Worm (Caenorhabditis elegans) whole organism, L4/young adult: ENCODE results near the gene C08E8.3.

Experiments used
- W03F9.2 ChIP-seq: fragments of 150-350 bp; optimal IDR thresholded peaks from 2 replicates; lab custom pipeline; 2014; ENCODE audit warnings: missing biosample characterization, missing genetic modification characterization
- dao-5 ChIP-seq: sonication (generic microtip); optimal IDR thresholded peaks from 2 replicates; lab custom pipeline; 2016; ENCODE audit warnings: missing genotype, missing genetic modification characterization, moderate library complexity, missing compliant biosample characterization
- him-1 ChIP-seq: sonication (generic microtip); optimal IDR thresholded peaks from 2 replicates; lab custom pipeline; 2016; ENCODE audit warnings: missing genotype, missing genetic modification reagents, missing genetic modification characterization, missing compliant biosample characterization

Gene C08E8.3

DNA sequence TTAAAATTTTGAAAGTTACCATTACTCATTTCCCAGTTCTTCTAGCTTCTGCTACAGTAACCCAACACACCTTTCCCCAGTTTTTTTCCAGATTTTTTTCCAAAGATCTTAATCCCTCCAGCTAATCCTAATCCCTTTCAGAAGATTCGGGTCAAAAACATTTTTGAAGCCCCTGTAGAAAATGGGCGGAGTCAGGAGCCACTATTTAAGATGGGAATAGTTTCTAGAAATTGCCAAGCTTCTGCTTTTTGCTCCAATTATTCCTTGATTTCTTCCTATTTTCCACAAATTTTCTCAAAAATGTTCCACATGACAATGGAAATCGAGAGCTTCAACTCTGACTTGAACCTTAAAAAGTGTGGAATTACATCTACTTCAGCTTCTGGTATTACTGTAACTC, 14.6 kb downstream of the C08E8.3 start, which contains the start of gene C08E8.9:
Gene C08E8.9 (plus strand): TSS at position 301 of the 400 bp plus-strand sequence.
- TF ChIP-seq dao-5 = no peak
- no peak for TF ChIP-seq him-1 (tag; lab: Kevin White, UChicago)
- TF ChIP-seq W03F9.2 (tag; lab: Kevin White, UChicago) = no peak

DNA sequence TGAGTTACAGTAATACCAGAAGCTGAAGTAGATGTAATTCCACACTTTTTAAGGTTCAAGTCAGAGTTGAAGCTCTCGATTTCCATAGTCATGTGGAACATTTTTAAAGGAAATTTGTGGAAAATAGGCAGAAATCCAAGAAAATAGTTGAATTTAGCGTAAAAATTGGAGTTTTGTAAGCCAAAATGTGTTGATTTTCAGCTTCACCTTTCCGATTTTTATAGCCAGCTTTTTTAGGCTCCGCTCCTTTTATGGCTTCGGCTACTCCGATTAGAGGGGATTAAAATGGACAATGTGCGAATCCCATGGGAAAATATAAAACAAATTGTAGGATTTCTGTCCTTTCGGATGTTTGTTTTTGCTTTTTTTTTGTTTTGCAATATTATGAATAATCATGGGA, 18.4 kb downstream of the C08E8.3 start, which contains the start of gene C08E8.6:
Gene C08E8.6 (minus strand): TSS at position 101 of the 400 bp plus-strand sequence.
- no peak for TF ChIP-seq W03F9.2 (tag; lab: Kevin White, UChicago)
- TF ChIP-seq dao-5 = no peak
- TF ChIP-seq him-1 (tag; lab: Kevin White, UChicago) = no peak

DNA sequence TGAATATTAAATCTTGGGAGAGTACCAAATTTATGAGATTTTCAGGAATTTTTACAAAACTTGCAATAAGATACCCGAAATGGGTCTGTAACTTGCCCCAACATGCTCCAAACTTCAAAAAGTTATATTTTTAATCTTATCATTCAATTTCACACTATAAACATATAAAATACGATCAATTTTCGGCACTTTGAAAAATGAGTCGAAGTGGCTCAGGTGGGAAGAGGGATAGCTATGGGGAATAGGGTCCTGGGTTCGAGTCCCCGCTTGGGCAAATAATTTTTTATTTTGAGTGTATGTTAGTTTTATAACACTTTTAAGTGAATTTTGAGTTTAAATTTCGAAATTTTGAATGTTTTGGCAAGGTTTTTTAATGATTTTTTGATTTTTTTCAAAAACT, 21.1 kb downstream of the C08E8.3 start:
- TF ChIP-seq him-1 (tag; lab: Kevin White, UChicago) = no peak
- TF ChIP-seq W03F9.2 (tag; lab: Kevin White, UChicago) = no peak
- no peak for TF ChIP-seq dao-5

DNA sequence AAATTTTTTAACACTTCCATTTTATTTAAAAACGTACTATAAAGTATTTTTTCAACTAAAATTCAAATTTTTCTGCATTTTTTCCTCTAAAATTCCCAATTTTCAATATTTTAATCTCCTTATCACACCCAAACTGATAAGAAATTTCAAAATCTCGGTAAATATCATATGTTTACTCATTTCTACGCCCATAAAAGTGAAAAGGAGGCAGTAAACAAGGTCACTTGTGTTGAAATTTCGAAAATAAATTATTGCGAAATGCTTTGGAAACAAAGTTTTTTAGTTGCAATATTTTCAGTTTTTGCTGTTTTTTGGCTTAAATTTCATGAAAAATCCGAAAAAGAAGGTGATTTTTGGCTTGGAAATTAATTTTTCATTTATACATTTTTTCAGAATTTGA, 21.6 kb downstream of the C08E8.3 start, which contains the start of gene C08E8.4:
Gene C08E8.4 (plus strand): TSS at position 268 of the 400 bp plus-strand sequence.
- TF ChIP-seq W03F9.2 (tag; lab: Kevin White, UChicago) = no peak
- no peak for TF ChIP-seq him-1 (tag; lab: Kevin White, UChicago)
- no peak for TF ChIP-seq dao-5

DNA sequence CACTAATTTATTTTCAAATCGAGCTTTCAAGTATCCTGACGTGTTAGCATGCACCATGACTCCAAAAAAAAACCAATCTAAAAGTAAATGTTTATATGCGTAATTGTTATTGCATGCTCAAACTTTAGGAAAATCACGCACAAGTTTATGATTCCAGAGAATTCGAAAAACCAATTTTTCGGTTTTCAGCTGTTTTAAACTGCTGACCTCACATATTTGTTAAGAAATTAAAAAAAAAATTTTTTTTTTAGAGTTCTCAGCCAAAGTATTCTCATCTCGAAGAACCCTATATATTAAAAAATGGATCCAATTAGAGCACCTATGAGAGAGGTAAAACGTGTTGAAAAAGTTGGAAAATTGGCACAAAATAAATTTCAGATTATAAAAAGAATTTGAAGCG, 24.3 kb downstream of the C08E8.3 start, which contains the start of gene Y51A2B.2:
Gene Y51A2B.2 (plus strand): TSS at position 301 of the 400 bp plus-strand sequence.
- TF ChIP-seq dao-5 = no peak
- no peak for TF ChIP-seq W03F9.2 (tag; lab: Kevin White, UChicago)
- no peak for TF ChIP-seq him-1 (tag; lab: Kevin White, UChicago)

DNA sequence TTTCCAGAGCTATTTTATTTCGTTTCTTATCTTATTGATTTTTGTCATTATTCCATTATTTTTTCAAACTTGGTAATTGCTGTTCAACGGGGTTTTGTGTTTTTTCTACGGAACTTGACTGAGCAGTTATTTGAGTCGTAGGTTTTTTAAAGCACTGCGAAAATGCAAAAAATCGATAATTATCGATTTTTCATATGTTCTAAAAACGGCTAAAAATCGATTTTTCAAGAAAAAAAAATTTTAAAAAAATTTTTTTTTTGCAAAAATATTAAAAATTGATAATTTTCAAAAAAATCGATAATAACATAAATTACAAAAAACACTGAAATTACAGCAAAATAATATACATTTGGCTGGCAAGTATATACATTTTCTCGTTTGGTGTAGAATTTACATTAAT, 25.6 kb downstream of the C08E8.3 start:
- no peak for TF ChIP-seq W03F9.2 (tag; lab: Kevin White, UChicago)
- TF ChIP-seq dao-5 = no peak
- no peak for TF ChIP-seq him-1 (tag; lab: Kevin White, UChicago)

DNA sequence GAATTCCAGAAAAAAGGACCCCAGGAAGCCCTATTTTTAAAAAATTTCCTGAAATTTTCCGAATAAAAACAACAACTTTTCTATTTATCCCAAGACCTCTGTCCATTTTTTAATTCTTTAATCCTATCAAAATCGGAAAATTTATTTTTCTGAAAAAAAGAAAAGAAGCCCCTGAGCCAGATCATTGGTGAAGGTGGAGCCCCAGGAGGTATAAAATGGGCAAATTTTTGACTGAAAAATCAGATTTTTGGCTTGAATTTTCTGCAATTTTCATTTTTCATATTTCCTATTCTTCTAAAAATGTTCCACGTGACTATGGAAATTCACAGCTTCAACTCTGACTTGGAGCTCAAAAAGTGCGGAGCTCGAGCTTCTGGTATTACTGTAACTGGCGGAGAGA, 28.9 kb downstream of the C08E8.3 start, which contains the start of gene Y51A2B.8:
Gene Y51A2B.8 (plus strand): TSS at position 301 of the 400 bp plus-strand sequence.
- TF ChIP-seq him-1 (tag; lab: Kevin White, UChicago) (no peak), W03F9.2 (tag; lab: Kevin White, UChicago) (no peak), dao-5 (no peak)

DNA sequence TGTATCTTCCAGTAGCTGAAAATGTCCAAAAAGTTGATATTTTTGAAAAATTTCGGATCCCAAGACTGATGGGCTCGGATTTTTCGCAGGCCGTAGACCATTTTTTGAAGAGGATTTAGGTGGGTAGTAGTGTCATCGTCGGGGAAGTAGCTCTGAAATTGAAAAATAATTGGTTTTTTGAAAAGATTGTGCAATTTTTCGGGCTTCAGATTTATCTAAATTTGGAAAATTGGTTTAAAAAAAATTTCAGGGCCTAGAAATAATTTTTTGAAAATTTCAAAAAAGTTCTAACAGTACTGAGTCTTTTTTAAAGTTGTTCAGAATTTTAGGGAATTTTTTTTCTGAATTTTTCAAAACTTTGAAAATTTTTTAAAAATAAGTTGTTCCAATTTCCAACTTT, 32.7 kb downstream of the C08E8.3 start, which contains the start of gene nhr-288:
Gene nhr-288 (minus strand): TSS at position 101 of the 400 bp plus-strand sequence.
- TF ChIP-seq W03F9.2 (tag; lab: Kevin White, UChicago) (no peak), dao-5 (no peak), him-1 (tag; lab: Kevin White, UChicago) (no peak)

DNA sequence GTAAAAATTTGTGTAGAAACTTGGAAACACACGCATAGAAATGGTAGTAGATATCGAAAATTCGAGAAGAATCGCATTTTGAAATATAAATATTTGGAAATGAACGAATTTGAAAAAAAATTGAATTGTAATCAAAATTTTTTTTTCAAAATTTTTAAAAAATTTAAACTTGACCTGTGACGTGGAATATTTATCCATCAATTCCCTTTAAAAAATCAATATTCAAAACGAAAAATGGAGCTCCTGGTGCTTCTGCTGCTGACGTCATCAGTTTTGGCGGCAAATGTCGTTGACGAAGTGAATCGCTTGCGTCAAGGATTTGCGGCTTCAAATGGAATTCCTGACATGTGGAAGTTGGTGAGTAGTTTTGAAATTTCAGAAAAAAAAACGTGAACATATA, 39.1 kb downstream of the C08E8.3 start, which contains the start of the genes Y51A2B.4 and Y51A2B.5:
Gene Y51A2B.4 (minus strand): TSS at position 101 of the 400 bp plus-strand sequence.
Gene Y51A2B.5 (plus strand): TSS at position 232 of the 400 bp plus-strand sequence.
- no peak for TF ChIP-seq him-1 (tag; lab: Kevin White, UChicago)
- no peak for TF ChIP-seq dao-5
- no peak for TF ChIP-seq W03F9.2 (tag; lab: Kevin White, UChicago)

DNA sequence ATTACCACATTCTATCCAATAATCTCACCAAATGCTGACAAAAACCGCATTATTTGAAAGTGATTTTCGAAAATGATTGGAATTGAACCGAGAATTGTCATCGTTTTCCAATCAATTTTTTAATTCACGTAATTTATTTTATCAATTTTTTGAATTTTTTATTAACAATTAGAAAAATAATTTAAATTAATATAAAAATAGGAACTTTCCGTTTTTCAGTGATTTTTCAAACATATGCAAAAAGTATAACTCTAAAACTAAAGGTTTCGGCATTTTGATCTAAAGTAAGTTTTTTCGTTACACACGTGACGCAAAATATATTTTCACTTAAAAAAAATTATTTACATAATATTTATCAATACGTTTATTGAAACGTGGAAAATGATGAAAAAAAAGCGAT, 44.3 kb downstream of the C08E8.3 start, which contains the start of gene Y51A2B.6:
Gene Y51A2B.6 (minus strand): TSS at position 101 of the 400 bp plus-strand sequence.
- TF ChIP-seq him-1 (tag; lab: Kevin White, UChicago) (no peak), dao-5 (no peak), W03F9.2 (tag; lab: Kevin White, UChicago) (no peak)

DNA sequence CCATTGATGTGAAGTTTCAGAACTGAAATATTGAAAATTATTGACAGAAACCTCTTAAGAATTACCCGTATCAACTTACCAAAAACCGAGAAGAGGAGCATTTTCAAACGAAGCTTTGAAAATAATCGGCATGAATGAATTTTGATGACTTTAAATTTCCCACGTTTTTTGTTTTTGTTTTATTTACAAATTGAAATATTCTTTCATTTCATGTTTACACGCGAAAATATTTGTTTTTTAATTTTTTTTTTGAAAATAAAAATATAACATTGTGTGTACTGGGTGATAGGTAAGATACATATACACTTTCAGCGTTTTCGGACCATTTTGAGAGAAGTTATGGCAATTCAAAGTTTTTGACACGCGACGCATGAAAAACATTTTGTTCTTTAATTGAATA, 45.7 kb downstream of the C08E8.3 start, which contains the start of gene Y51A2B.9:
Gene Y51A2B.9 (minus strand): TSS at position 101 of the 400 bp plus-strand sequence.
- TF ChIP-seq him-1 (tag; lab: Kevin White, UChicago) (no peak), dao-5 (no peak), W03F9.2 (tag; lab: Kevin White, UChicago) (no peak)

DNA sequence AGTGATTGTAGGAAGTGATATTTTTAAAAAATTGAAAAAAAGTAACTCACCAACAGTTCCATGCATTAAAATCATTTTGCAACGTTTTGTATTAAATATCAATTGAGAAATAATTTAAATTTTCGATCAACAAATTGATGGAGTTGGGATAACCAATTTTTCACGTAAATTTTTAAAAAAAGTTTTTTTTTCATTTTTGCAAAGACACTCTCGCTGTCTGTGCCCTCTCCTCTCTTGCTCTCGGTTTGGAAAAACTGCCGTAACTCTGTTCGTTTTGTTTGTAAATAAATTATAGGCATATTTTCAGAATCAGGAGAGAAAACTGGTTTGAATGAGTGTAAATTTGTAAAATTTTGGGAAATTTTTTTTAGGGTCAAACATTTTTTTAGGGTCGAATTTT, 47.9 kb downstream of the C08E8.3 start, which contains the start of gene Y51A2B.16:
Gene Y51A2B.16 (minus strand): TSS at position 101 of the 400 bp plus-strand sequence.
- TF ChIP-seq W03F9.2 (tag; lab: Kevin White, UChicago) (no peak), dao-5 (no peak), him-1 (tag; lab: Kevin White, UChicago) (no peak)
